Worm (Caenorhabditis elegans) whole organism, L3 larva: Measurements from ENCODE around the gene ppat-1.

ENCODE experiments used
- ZK546.5 ChIP-seq: sonication (generic microtip); optimal IDR thresholded peaks from 2 replicates; lab custom pipeline; 2017; ENCODE audit warnings: missing biosample characterization, missing genetic modification characterization
- aly-2 ChIP-seq: fragments of 150-350 bp; optimal IDR thresholded peaks from 2 replicates; lab custom pipeline; 2014; ENCODE audit warnings: missing biosample characterization, missing genetic modification characterization
- ceh-28 ChIP-seq: fragments of 150-350 bp; optimal IDR thresholded peaks from 2 replicates; lab custom pipeline; 2014; ENCODE audit warnings: missing biosample characterization, missing genetic modification reagents, missing genetic modification characterization
- ceh-9 ChIP-seq: sonication (generic microtip); optimal IDR thresholded peaks from 2 replicates; lab custom pipeline; 2018; ENCODE audit warnings: missing biosample characterization, missing genetic modification characterization
- daf-12 ChIP-seq: fragments of 150-350 bp; optimal IDR thresholded peaks from 2 replicates; lab custom pipeline; 2014; ENCODE audit warnings: missing biosample characterization, missing genetic modification reagents, missing genetic modification characterization
- egl-27 ChIP-seq: sonication (generic microtip); optimal IDR thresholded peaks from 4 replicates; lab custom pipeline; 2017; ENCODE audit warnings: missing biosample characterization, missing genetic modification reagents, missing genetic modification characterization
- egl-5 ChIP-seq: fragments of 150-350 bp; optimal IDR thresholded peaks from 2 replicates; lab custom pipeline; 2017; ENCODE audit warnings: missing biosample characterization, missing genetic modification reagents, missing genetic modification characterization, inconsistent platforms
- elt-1 ChIP-seq: fragments of 150-350 bp; optimal IDR thresholded peaks from 2 replicates; lab custom pipeline; 2014; ENCODE audit warnings: missing biosample characterization, missing genetic modification characterization
- elt-2 ChIP-seq: sonication (generic microtip); optimal IDR thresholded peaks from 2 replicates; lab custom pipeline; 2016; ENCODE audit warnings: missing genetic modification reagents, mild to moderate bottlenecking, missing genetic modification characterization, missing compliant biosample characterization
- elt-3 ChIP-seq, 3 experiments: fragments of 150-350 bp in 1 of 3; sonication (generic microtip) in 2 of 3; optimal IDR thresholded peaks; 2 replicates in 2 of 3; 4 replicates in 1 of 3; lab custom pipeline; 2014 to 2017; ENCODE audit warnings: missing biosample characterization in 3 of 3, missing genetic modification characterization in 3 of 3
- eor-1 ChIP-seq, 2 experiments: fragments of 150-350 bp; optimal IDR thresholded peaks; 2 replicates each; lab custom pipeline; 2014 to 2018; ENCODE audit warnings: missing biosample characterization in 2 of 2, missing genetic modification characterization in 2 of 2
- fkh-10 ChIP-seq: sonication (generic microtip); optimal IDR thresholded peaks from 2 replicates; lab custom pipeline; 2017; ENCODE audit warnings: missing biosample characterization, missing genetic modification reagents, missing genetic modification characterization
- fkh-2 ChIP-seq: fragments of 150-350 bp; optimal IDR thresholded peaks from 2 replicates; lab custom pipeline; 2014; ENCODE audit warnings: missing biosample characterization, missing genetic modification reagents, missing genetic modification characterization
- fos-1 ChIP-seq: fragments of 150-350 bp; optimal IDR thresholded peaks from 2 replicates; lab custom pipeline; 2014; ENCODE audit warnings: missing biosample characterization, missing genetic modification characterization
- hmg-11 ChIP-seq: sonication (generic microtip); optimal IDR thresholded peaks from 2 replicates; lab custom pipeline; 2016; ENCODE audit warnings: missing genetic modification characterization, missing compliant biosample characterization
- jun-1 ChIP-seq: fragments of 150-350 bp; optimal IDR thresholded peaks from 2 replicates; lab custom pipeline; 2014; ENCODE audit warnings: missing biosample characterization, missing genetic modification reagents, missing genetic modification characterization
- lin-15B ChIP-seq: fragments of 150-350 bp; optimal IDR thresholded peaks from 2 replicates; lab custom pipeline; 2014; ENCODE audit warnings: missing biosample characterization, missing genetic modification characterization
- lin-39 ChIP-seq: fragments of 150-350 bp; optimal IDR thresholded peaks from 2 replicates; lab custom pipeline; 2018; ENCODE audit warnings: missing biosample characterization, missing genetic modification reagents, missing genetic modification characterization
- lsy-12 ChIP-seq: sonication (generic microtip); optimal IDR thresholded peaks from 2 replicates; lab custom pipeline; 2016; ENCODE audit warnings: mild to moderate bottlenecking, missing genetic modification characterization, missing compliant biosample characterization
- mdl-1 ChIP-seq: fragments of 150-350 bp; optimal IDR thresholded peaks from 2 replicates; lab custom pipeline; 2014; ENCODE audit warnings: missing biosample characterization, missing genetic modification characterization
- nfya-1 ChIP-seq: sonication (generic microtip); optimal IDR thresholded peaks from 2 replicates; lab custom pipeline; 2017; ENCODE audit warnings: missing genetic modification characterization, mild to moderate bottlenecking, missing compliant biosample characterization, antibody characterized with exemption, moderate library complexity; ENCODE audit not compliant: insufficient read depth
- nhr-12 ChIP-seq: fragments of 150-350 bp; optimal IDR thresholded peaks from 2 replicates; lab custom pipeline; 2014; ENCODE audit warnings: missing biosample characterization, missing genetic modification characterization
- nhr-23 ChIP-seq: fragments of 150-350 bp; optimal IDR thresholded peaks from 2 replicates; lab custom pipeline; 2014; ENCODE audit warnings: missing biosample characterization, missing genetic modification reagents, missing genetic modification characterization
- nhr-237 ChIP-seq: fragments of 150-350 bp; optimal IDR thresholded peaks from 2 replicates; lab custom pipeline; 2014; ENCODE audit warnings: missing biosample characterization, missing genetic modification characterization
- nhr-25 ChIP-seq: sonication (generic microtip); optimal IDR thresholded peaks from 2 replicates; lab custom pipeline; 2017; ENCODE audit warnings: missing biosample characterization, missing genetic modification characterization
- nhr-28 ChIP-seq: fragments of 150-350 bp; optimal IDR thresholded peaks from 2 replicates; lab custom pipeline; 2014; ENCODE audit warnings: missing biosample characterization, missing genetic modification characterization
- nhr-43 ChIP-seq: sonication (generic microtip); optimal IDR thresholded peaks from 2 replicates; lab custom pipeline; 2016; ENCODE audit warnings: mild to moderate bottlenecking, missing genetic modification characterization, missing compliant biosample characterization; ENCODE audit not compliant: poor library complexity, severe bottlenecking
- nhr-67 ChIP-seq: fragments of 150-350 bp; optimal IDR thresholded peaks from 2 replicates; lab custom pipeline; 2014; ENCODE audit warnings: missing biosample characterization, missing genetic modification characterization
- nhr-76 ChIP-seq: fragments of 150-350 bp; sonication (generic microtip); optimal IDR thresholded peaks from 5 replicates; lab custom pipeline; 2014; ENCODE audit warnings: missing biosample characterization, missing genetic modification characterization
- nhr-77 ChIP-seq: fragments of 150-350 bp; optimal IDR thresholded peaks from 2 replicates; lab custom pipeline; 2014; ENCODE audit warnings: missing biosample characterization, missing genetic modification characterization
- pha-4 ChIP-seq: fragments of 150-350 bp; optimal IDR thresholded peaks from 2 replicates; lab custom pipeline; 2014; ENCODE audit warnings: missing biosample characterization, missing genetic modification reagents, missing genetic modification characterization
- pqm-1 ChIP-seq: fragments of 150-350 bp; optimal IDR thresholded peaks from 2 replicates; lab custom pipeline; 2017; ENCODE audit warnings: missing biosample characterization, missing genetic modification characterization, inconsistent platforms
- sea-2 ChIP-seq: fragments of 150-350 bp; sonication (generic microtip); optimal IDR thresholded peaks from 4 replicates; lab custom pipeline; 2014; ENCODE audit warnings: missing biosample characterization, missing genetic modification reagents, missing genetic modification characterization
- skn-1 ChIP-seq: fragments of 150-350 bp; optimal IDR thresholded peaks from 2 replicates; lab custom pipeline; 2014; ENCODE audit warnings: missing biosample characterization, missing genetic modification characterization
- tbx-2 ChIP-seq: sonication (generic microtip); optimal IDR thresholded peaks from 2 replicates; lab custom pipeline; 2016; ENCODE audit warnings: mild to moderate bottlenecking, missing genetic modification characterization, missing compliant biosample characterization
- unc-39 ChIP-seq: sonication (generic microtip); optimal IDR thresholded peaks from 4 replicates; lab custom pipeline; 2017; ENCODE audit warnings: missing biosample characterization, missing genetic modification characterization
- zag-1 ChIP-seq: fragments of 150-350 bp; optimal IDR thresholded peaks from 2 replicates; lab custom pipeline; 2014; ENCODE audit warnings: missing biosample characterization, missing genetic modification characterization
- ztf-4 ChIP-seq: fragments of 150-350 bp; optimal IDR thresholded peaks from 2 replicates; lab custom pipeline; 2014; ENCODE audit warnings: missing biosample characterization, missing genetic modification characterization

ppat-1 gene

DNA sequence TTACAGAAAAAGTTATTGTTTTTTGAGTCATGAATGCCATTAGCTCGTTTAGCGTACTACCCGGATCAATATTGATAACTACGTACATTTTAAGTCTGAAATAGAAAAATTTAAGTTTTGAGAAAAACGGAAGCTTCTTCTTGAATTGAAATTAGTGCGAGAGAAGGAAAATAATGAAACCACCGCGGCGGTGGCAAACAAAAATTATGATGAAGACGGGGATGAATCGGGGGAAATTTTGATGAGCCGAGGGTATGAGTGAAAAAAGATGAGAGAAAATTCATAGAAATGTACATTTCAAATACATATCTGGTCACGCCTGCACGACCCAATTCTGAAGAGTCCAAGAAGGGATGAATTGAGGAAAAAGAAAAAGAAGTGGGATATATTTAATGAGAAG, 23.8 kb upstream of the ppat-1 start, which contains the start of gene T23F11.4:
Gene T23F11.4 (minus strand): TSS at position 101 of the 400 bp plus-strand sequence.
- TF ChIP-seq ceh-28 (tag; lab: Kevin White, UChicago) (no peak), fkh-2 (tag; lab: Kevin White, UChicago) (no peak), nhr-28 (no peak), fkh-10 (GFP tag; lab: Kevin White, UChicago) (no peak), ZK546.5 (tag; lab: Kevin White, UChicago) (no peak), nhr-77 (tag; lab: Kevin White, UChicago) (no peak), zag-1 (tag; lab: Kevin White, UChicago) (no peak), nhr-25 (tag; lab: Kevin White, UChicago) (no peak), egl-27 (tag; lab: Kevin White, UChicago) (no peak), daf-12 (tag; lab: Kevin White, UChicago) (no peak), nfya-1 (tag; lab: Kevin White, UChicago) (no peak), nhr-67 (no peak), aly-2 (tag; lab: Kevin White, UChicago) (no peak), eor-1 (tag; optimal IDR thresholded peaks at IDR 0.05; lab: Kevin White, UChicago) (no peak), nhr-43 (tag; lab: Kevin White, UChicago) (no peak), fos-1 (tag; lab: Kevin White, UChicago) (no peak), nhr-12 (no peak)

DNA sequence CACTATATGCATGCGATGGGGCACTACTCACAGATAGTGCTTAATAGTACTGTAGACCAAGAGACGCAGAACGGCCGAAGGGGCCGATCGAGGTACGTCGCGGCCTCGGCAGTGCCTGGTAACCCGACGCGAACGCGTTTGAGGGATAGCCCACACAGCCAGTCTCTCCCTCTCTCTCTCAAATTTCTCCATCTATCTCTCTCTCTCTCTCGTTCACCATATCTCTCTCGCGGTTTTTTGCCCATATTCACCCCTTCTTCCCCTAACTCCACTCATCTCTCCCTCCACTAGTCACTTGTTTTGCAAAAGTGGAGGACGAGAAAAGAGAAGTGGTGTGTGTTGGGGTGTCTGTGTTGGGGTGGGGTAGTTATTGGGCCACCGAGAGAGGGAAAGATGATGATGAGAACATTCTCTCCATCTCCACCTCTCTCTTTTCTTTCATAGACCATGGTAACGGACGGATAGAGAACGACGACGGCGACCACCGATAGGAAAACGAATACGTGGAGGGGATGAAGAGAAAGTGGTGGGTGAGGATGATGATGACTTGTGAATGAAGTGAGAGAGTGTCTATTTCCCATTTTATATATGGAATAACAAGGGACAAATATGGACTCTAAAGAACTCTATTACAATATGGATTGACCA, 22.2 kb upstream of the ppat-1 start:
- peak; percentile 48 for TF ChIP-seq tbx-2 (tag; lab: Kevin White, UChicago)
- TF ChIP-seq pha-4 (tag; lab: Kevin White, UChicago) = peak; percentile 4
- peak; percentile 62 for TF ChIP-seq nfya-1 (tag; lab: Kevin White, UChicago)
- TF ChIP-seq nhr-67 = no peak
- peak; percentile 65 for TF ChIP-seq lin-39 (tag; lab: Kevin White, UChicago)
- peak; percentile 1 for TF ChIP-seq nhr-43 (tag; lab: Kevin White, UChicago)
- TF ChIP-seq nhr-77 (tag; lab: Kevin White, UChicago) = no peak
- TF ChIP-seq mdl-1 (tag; lab: Kevin White, UChicago) = no peak
- peak; percentile 48 for TF ChIP-seq lin-15B (tag; lab: Kevin White, UChicago)
- TF ChIP-seq nhr-25 (tag; lab: Kevin White, UChicago) = peak; percentile 78
- TF ChIP-seq sea-2 (GFP tag; lab: Kevin White, UChicago) = peak; percentile 39
- TF ChIP-seq jun-1 (tag; lab: Kevin White, UChicago) = peak; percentile 22
- no peak for TF ChIP-seq pqm-1
- no peak for TF ChIP-seq nhr-237 (tag; lab: Kevin White, UChicago)
- no peak for TF ChIP-seq ztf-4 (tag; lab: Kevin White, UChicago)
- TF ChIP-seq nhr-23 (tag; lab: Kevin White, UChicago) = peak; percentile 38
- TF ChIP-seq egl-5 (tag; lab: Kevin White, UChicago) = peak; percentile 34
- peak; percentile 35 for TF ChIP-seq lsy-12 (tag; lab: Kevin White, UChicago)
- TF ChIP-seq hmg-11 (tag; lab: Kevin White, UChicago) = peak; percentile 86
- TF ChIP-seq, all 47 proteins: peak for 13

DNA sequence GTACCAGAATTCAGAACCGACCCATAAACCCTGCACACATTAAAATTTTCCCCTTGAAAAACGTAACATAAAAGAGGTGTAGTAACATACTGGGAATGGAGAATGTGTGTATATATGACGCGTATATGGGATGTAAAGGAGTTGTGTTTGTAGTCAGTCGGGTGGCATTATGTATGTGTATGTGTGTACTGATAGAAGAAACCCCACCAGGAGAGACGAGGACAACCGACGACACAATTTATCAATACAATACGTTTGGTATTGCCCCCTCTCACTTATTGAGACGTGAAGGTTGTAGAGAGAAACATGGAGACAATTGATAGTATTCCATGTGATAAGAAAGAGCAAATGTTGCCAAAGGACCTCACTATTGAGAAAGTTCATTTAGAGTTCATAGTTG, 21.0 kb upstream of the ppat-1 start:
- peak; percentile 66 for TF ChIP-seq pqm-1
- peak; percentile 66 for TF ChIP-seq pha-4 (tag; lab: Kevin White, UChicago)
- TF ChIP-seq elt-2 = peak; percentile 62
- TF ChIP-seq nhr-12 = no peak
- no peak for TF ChIP-seq elt-1 (tag; lab: Kevin White, UChicago)
- TF ChIP-seq lin-15B (tag; lab: Kevin White, UChicago) = no peak

DNA sequence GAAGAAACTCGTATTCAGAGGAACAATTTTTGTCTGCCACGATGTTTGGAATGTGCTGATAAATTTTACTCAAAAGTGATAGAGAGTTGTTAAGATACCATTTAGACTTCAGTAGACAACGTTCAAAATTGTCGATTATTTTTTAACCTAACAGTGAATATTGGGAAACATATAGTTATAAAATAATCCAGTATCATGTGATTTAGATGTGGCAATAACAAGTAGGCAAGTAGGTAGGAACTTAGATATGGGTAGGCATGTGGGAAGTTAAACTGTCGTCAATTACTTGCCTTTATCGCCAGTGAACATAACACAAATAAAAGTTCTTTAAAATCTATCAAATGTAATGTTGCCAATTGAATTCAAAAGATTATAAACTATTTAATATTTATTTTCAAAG, 17.6 kb upstream of the ppat-1 start, which contains the start of gene T23F11.11:
Gene T23F11.11 (minus strand): TSS at position 101 of the 400 bp plus-strand sequence.
- TF ChIP-seq nhr-237 (tag; lab: Kevin White, UChicago) = no peak
- no peak for TF ChIP-seq skn-1 (tag; lab: Kevin White, UChicago)
- TF ChIP-seq unc-39 (tag; lab: Kevin White, UChicago) = no peak
- no peak for TF ChIP-seq nhr-77 (tag; lab: Kevin White, UChicago)
- TF ChIP-seq nhr-43 (tag; lab: Kevin White, UChicago) = no peak
- TF ChIP-seq aly-2 (tag; lab: Kevin White, UChicago) = no peak
- no peak for TF ChIP-seq pha-4 (tag; lab: Kevin White, UChicago)
- TF ChIP-seq elt-2 = no peak
- TF ChIP-seq lin-15B (tag; lab: Kevin White, UChicago) = no peak
- no peak for TF ChIP-seq nhr-67
- no peak for TF ChIP-seq ceh-9 (tag; lab: Kevin White, UChicago)
- no peak for TF ChIP-seq nhr-76 (tag; lab: Kevin White, UChicago)
- TF ChIP-seq ceh-28 (tag; lab: Kevin White, UChicago) = no peak
- TF ChIP-seq fos-1 (tag; lab: Kevin White, UChicago) = no peak
- no peak for TF ChIP-seq daf-12 (tag; lab: Kevin White, UChicago)
- TF ChIP-seq nhr-12 = no peak
- TF ChIP-seq hmg-11 (tag; lab: Kevin White, UChicago) = no peak
- no peak for TF ChIP-seq egl-27 (tag; lab: Kevin White, UChicago)
- TF ChIP-seq elt-3 (tag; optimal IDR thresholded peaks at IDR 0.05; lab: Kevin White, UChicago) = no peak
- no peak for TF ChIP-seq eor-1 (tag; optimal IDR thresholded peaks at IDR 0.05; lab: Kevin White, UChicago)
